Worm (Caenorhabditis elegans) whole organism, mixed stage, embryonic: Measurements from ENCODE around the gene cdk-5.
"Not testable (repeated sequence)": the region's sequence is repeated elsewhere in the genome, so short reads cannot be mapped to it uniquely, and the experiment has no call there.

ENCODE experiments used
- M03D4.4 ChIP-seq: sonication (generic microtip); optimal IDR thresholded peaks from 2 replicates; lab custom pipeline; 2017; ENCODE audit warnings: mild to moderate bottlenecking, missing genetic modification characterization, missing compliant biosample characterization
- bed-3 ChIP-seq: fragments of 200-800 bp; sonication (Bioruptor generic); optimal IDR thresholded peaks from 3 replicates; lab custom pipeline; 2018; ENCODE audit warnings: mild to moderate bottlenecking, missing genetic modification characterization, moderate library complexity, missing compliant biosample characterization
- blmp-1 ChIP-seq: fragments of 150-350 bp; optimal IDR thresholded peaks from 2 replicates; lab custom pipeline; 2014; ENCODE audit warnings: missing biosample characterization, missing genetic modification characterization
- ceh-39 ChIP-seq: fragments of 150-350 bp; optimal IDR thresholded peaks from 2 replicates; lab custom pipeline; 2014; ENCODE audit warnings: missing biosample characterization, missing genetic modification characterization
- ceh-43 ChIP-seq: fragments of 200-800 bp; sonication (Bioruptor generic); optimal IDR thresholded peaks from 2 replicates; lab custom pipeline; 2018; ENCODE audit warnings: mild to moderate bottlenecking, missing genetic modification characterization, moderate library complexity, missing compliant biosample characterization
- ceh-83 ChIP-seq: fragments of 200-800 bp; sonication (Bioruptor generic); optimal IDR thresholded peaks from 2 replicates; lab custom pipeline; 2018; ENCODE audit warnings: mild to moderate bottlenecking, missing genetic modification characterization, missing compliant biosample characterization
- ces-1 ChIP-seq: fragments of 150-350 bp; optimal IDR thresholded peaks from 2 replicates; lab custom pipeline; 2014; ENCODE audit warnings: missing biosample characterization, missing genetic modification reagents, missing genetic modification characterization
- cnd-1 ChIP-seq: fragments of 200-800 bp; sonication (Bioruptor generic); optimal IDR thresholded peaks from 2 replicates; lab custom pipeline; 2018; ENCODE audit warnings: mild to moderate bottlenecking, missing genetic modification characterization, missing compliant biosample characterization
- elt-1 ChIP-seq: sonication (generic microtip); optimal IDR thresholded peaks from 2 replicates; lab custom pipeline; 2017; ENCODE audit warnings: missing genetic modification characterization, mild to moderate bottlenecking, missing compliant biosample characterization, antibody characterized with exemption, moderate library complexity, borderline replicate concordance; ENCODE audit not compliant: insufficient read depth
- elt-3 ChIP-seq: fragments of 150-350 bp; optimal IDR thresholded peaks from 2 replicates; lab custom pipeline; 2014; ENCODE audit warnings: missing biosample characterization, missing genetic modification characterization
- flh-1 ChIP-seq: fragments of 200-800 bp; sonication (Bioruptor generic); optimal IDR thresholded peaks from 2 replicates; lab custom pipeline; 2018; ENCODE audit warnings: mild to moderate bottlenecking, missing genetic modification characterization, moderate library complexity, missing compliant biosample characterization
- ham-2 ChIP-seq: fragments of 200-800 bp; sonication (Bioruptor generic); optimal IDR thresholded peaks from 2 replicates; lab custom pipeline; 2018; ENCODE audit warnings: mild to moderate bottlenecking, missing genetic modification characterization, missing compliant biosample characterization
- hlh-1 ChIP-seq: fragments of 150-350 bp; optimal IDR thresholded peaks from 2 replicates; lab custom pipeline; 2014; ENCODE audit warnings: missing biosample characterization, missing genetic modification reagents, missing genetic modification characterization
- lin-13 ChIP-seq: fragments of 150-350 bp; optimal IDR thresholded peaks from 2 replicates; lab custom pipeline; 2014; ENCODE audit warnings: missing biosample characterization, missing genetic modification characterization
- lin-32 ChIP-seq: fragments of 200-800 bp; sonication (Bioruptor generic); optimal IDR thresholded peaks from 2 replicates; lab custom pipeline; 2018; ENCODE audit warnings: mild to moderate bottlenecking, missing genetic modification characterization, missing compliant biosample characterization
- lsy-2 ChIP-seq: fragments of 150-350 bp; optimal IDR thresholded peaks from 2 replicates; lab custom pipeline; 2014; ENCODE audit warnings: missing biosample characterization, missing genetic modification characterization
- mep-1 ChIP-seq: fragments of 150-350 bp; optimal IDR thresholded peaks from 2 replicates; lab custom pipeline; 2017; ENCODE audit warnings: missing biosample characterization, missing genetic modification reagents, missing genetic modification characterization, inconsistent platforms
- nhr-12 ChIP-seq: fragments of 150-350 bp; optimal IDR thresholded peaks from 2 replicates; lab custom pipeline; 2014; ENCODE audit warnings: missing biosample characterization, missing genetic modification characterization
- nhr-2 ChIP-seq: fragments of 150-350 bp; optimal IDR thresholded peaks from 2 replicates; lab custom pipeline; 2014; ENCODE audit warnings: missing biosample characterization, missing genetic modification characterization
- nhr-237 ChIP-seq: fragments of 150-350 bp; optimal IDR thresholded peaks from 2 replicates; lab custom pipeline; 2014; ENCODE audit warnings: missing biosample characterization, missing genetic modification characterization
- nhr-28 ChIP-seq: fragments of 150-350 bp; optimal IDR thresholded peaks from 2 replicates; lab custom pipeline; 2014; ENCODE audit warnings: missing biosample characterization, missing genetic modification characterization
- nhr-76 ChIP-seq: sonication (generic microtip); optimal IDR thresholded peaks from 2 replicates; lab custom pipeline; 2017; ENCODE audit warnings: missing biosample characterization, missing genetic modification characterization
- pha-4 ChIP-seq: fragments of 150-350 bp; optimal IDR thresholded peaks from 2 replicates; lab custom pipeline; 2018; ENCODE audit warnings: missing biosample characterization, missing genetic modification reagents, missing genetic modification characterization
- sem-2 ChIP-seq: fragments of 200-800 bp; sonication (Bioruptor generic); optimal IDR thresholded peaks from 2 replicates; lab custom pipeline; 2018; ENCODE audit warnings: mild to moderate bottlenecking, missing genetic modification characterization, missing compliant biosample characterization
- snpc-4 ChIP-seq: fragments of 150-350 bp; optimal IDR thresholded peaks from 2 replicates; lab custom pipeline; 2014; ENCODE audit warnings: missing biosample characterization, missing genetic modification characterization
- sptf-1 ChIP-seq: sonication (generic microtip); optimal IDR thresholded peaks from 2 replicates; lab custom pipeline; 2017; ENCODE audit warnings: mild to moderate bottlenecking, missing genetic modification characterization, moderate library complexity, missing compliant biosample characterization
- tbx-8 ChIP-seq: fragments of 200-800 bp; sonication (Bioruptor generic); optimal IDR thresholded peaks from 2 replicates; lab custom pipeline; 2018; ENCODE audit warnings: mild to moderate bottlenecking, missing genetic modification characterization, moderate library complexity, missing compliant biosample characterization
- unc-120 ChIP-seq: sonication (generic microtip); optimal IDR thresholded peaks from 2 replicates; lab custom pipeline; 2017; ENCODE audit warnings: missing genetic modification characterization, missing compliant biosample characterization; ENCODE audit not compliant: poor library complexity, severe bottlenecking
- unc-39 ChIP-seq: fragments of 150-350 bp; optimal IDR thresholded peaks from 2 replicates; lab custom pipeline; 2014; ENCODE audit warnings: missing biosample characterization, missing genetic modification characterization
- unc-62 ChIP-seq: fragments of 150-350 bp; optimal IDR thresholded peaks from 2 replicates; lab custom pipeline; 2014; ENCODE audit warnings: missing biosample characterization, missing genetic modification reagents, missing genetic modification characterization
- zip-8 ChIP-seq: fragments of 150-350 bp; optimal IDR thresholded peaks from 2 replicates; lab custom pipeline; 2014; ENCODE audit warnings: missing biosample characterization, missing genetic modification characterization
- ztf-11 ChIP-seq: fragments of 150-350 bp; optimal IDR thresholded peaks from 2 replicates; lab custom pipeline; 2014; ENCODE audit warnings: missing biosample characterization, missing genetic modification characterization

The cdk-5 gene

ce11 chrIII:13503379-13503778 lies 37.2 kb upstream of the cdk-5 start, which contains the start of gene T28A8.4:
T28A8.4 (plus strand) TSS chrIII:13503679.
- TF ChIP-seq unc-62 (GFP tag; lab: Kevin White, UChicago), result no peak
- TF ChIP-seq elt-3 (tag; lab: Kevin White, UChicago), result no peak
- TF ChIP-seq pha-4 (tag; lab: Kevin White, UChicago), result no peak
- no peak for TF ChIP-seq cnd-1 (tag; lab: Kevin White, UChicago)
- no peak for TF ChIP-seq ceh-43
- TF ChIP-seq elt-1, result no peak
- no peak for TF ChIP-seq M03D4.4
- TF ChIP-seq nhr-2 (tag; lab: Kevin White, UChicago), result no peak
- no peak for TF ChIP-seq zip-8 (tag; lab: Kevin White, UChicago)

- TF ChIP-seq elt-3 (tag; lab: Kevin White, UChicago), result no peak
- TF ChIP-seq bed-3 (GFP tag; lab: Kevin White, UChicago), result no peak
- no peak for TF ChIP-seq blmp-1 (tag; lab: Kevin White, UChicago)
- no peak for TF ChIP-seq zip-8 (tag; lab: Kevin White, UChicago)
- TF ChIP-seq tbx-8, result no peak
- TF ChIP-seq mep-1, result no peak
- TF ChIP-seq lin-32 (GFP tag; lab: Kevin White, UChicago), result no peak
- TF ChIP-seq flh-1, result no peak
- no peak for TF ChIP-seq nhr-2 (tag; lab: Kevin White, UChicago)
Observed at ce11 chrIII:13502513-13502912, 36.4 kb upstream of the cdk-5 start, which contains the start of gene T28A8.8. T28A8.8 (plus strand) TSS chrIII:13502813.

ce11 chrIII:13501599-13501998 lies 35.5 kb upstream of the cdk-5 start, which contains the start of gene T28A8.5:
T28A8.5 (plus strand) TSS chrIII:13501630.
- no peak for TF ChIP-seq lin-32 (GFP tag; lab: Kevin White, UChicago)
- no peak for TF ChIP-seq ztf-11
- no peak for TF ChIP-seq ham-2 (GFP tag; lab: Kevin White, UChicago)
- TF ChIP-seq ceh-43, result no peak
- no peak for TF ChIP-seq tbx-8
- no peak for TF ChIP-seq nhr-28 (tag; lab: Kevin White, UChicago)
- no peak for TF ChIP-seq M03D4.4
- TF ChIP-seq nhr-2 (tag; lab: Kevin White, UChicago), result no peak
- TF ChIP-seq elt-1, result no peak
- TF ChIP-seq blmp-1 (tag; lab: Kevin White, UChicago), result no peak
- TF ChIP-seq zip-8 (tag; lab: Kevin White, UChicago), result no peak
- no peak for TF ChIP-seq hlh-1 (tag; lab: Kevin White, UChicago)
- no peak for TF ChIP-seq nhr-76 (tag; lab: Kevin White, UChicago)
- no peak for TF ChIP-seq ceh-39
- TF ChIP-seq ceh-83 (GFP tag; lab: Kevin White, UChicago), result no peak

ce11 chrIII:13498899-13499298 lies 32.8 kb upstream of the cdk-5 start, which contains the start of gene T28A8.6:
T28A8.6 (plus strand) TSS chrIII:13499199.
- not testable (repeated sequence) for TF ChIP-seq nhr-237 (tag; lab: Kevin White, UChicago); hlh-1 (tag; lab: Kevin White, UChicago); ham-2 (GFP tag; lab: Kevin White, UChicago)

- TF ChIP-seq sem-2 (GFP tag; lab: Kevin White, UChicago) (no peak), M03D4.4 (no peak), lsy-2 (no peak), flh-1 (no peak), ham-2 (GFP tag; lab: Kevin White, UChicago) (no peak), nhr-28 (tag; lab: Kevin White, UChicago) (no peak), unc-62 (GFP tag; lab: Kevin White, UChicago) (no peak), ces-1 (GFP tag; lab: Kevin White, UChicago) (no peak)
Observed at ce11 chrIII:13495571-13495970, 29.4 kb upstream of the cdk-5 start, which contains the start of gene T28A8.2. T28A8.2 (minus strand) TSS chrIII:13495671.

ce11 chrIII:13492377-13492776 lies 26.2 kb upstream of the cdk-5 start, which contains the start of gene twk-40:
twk-40 (minus strand) TSS chrIII:13492477.
- TF ChIP-seq unc-39 (tag; lab: Kevin White, UChicago), result no peak
- TF ChIP-seq ceh-43, result no peak

- TF ChIP-seq M03D4.4, result no peak
- no peak for TF ChIP-seq ces-1 (GFP tag; lab: Kevin White, UChicago)
- no peak for TF ChIP-seq zip-8 (tag; lab: Kevin White, UChicago)
- no peak for TF ChIP-seq unc-120 (tag; lab: Kevin White, UChicago)
- TF ChIP-seq nhr-12 (tag; lab: Kevin White, UChicago), result no peak
- no peak for TF ChIP-seq lsy-2
- TF ChIP-seq nhr-237 (tag; lab: Kevin White, UChicago), result no peak
- TF ChIP-seq sptf-1 (tag; lab: Kevin White, UChicago), result no peak
- TF ChIP-seq lin-13 (tag; lab: Kevin White, UChicago), result no peak
- TF ChIP-seq flh-1, result no peak
- no peak for TF ChIP-seq unc-39 (tag; lab: Kevin White, UChicago)
- TF ChIP-seq snpc-4 (tag; lab: Kevin White, UChicago), result no peak
Observed at ce11 chrIII:13484024-13484423, 17.9 kb upstream of the cdk-5 start, which contains the start of gene acc-4. acc-4 (minus strand) TSS chrIII:13484124.
